ENCODE assay signal across 1 fruit fly cellular context in the genomic region with DNA sequence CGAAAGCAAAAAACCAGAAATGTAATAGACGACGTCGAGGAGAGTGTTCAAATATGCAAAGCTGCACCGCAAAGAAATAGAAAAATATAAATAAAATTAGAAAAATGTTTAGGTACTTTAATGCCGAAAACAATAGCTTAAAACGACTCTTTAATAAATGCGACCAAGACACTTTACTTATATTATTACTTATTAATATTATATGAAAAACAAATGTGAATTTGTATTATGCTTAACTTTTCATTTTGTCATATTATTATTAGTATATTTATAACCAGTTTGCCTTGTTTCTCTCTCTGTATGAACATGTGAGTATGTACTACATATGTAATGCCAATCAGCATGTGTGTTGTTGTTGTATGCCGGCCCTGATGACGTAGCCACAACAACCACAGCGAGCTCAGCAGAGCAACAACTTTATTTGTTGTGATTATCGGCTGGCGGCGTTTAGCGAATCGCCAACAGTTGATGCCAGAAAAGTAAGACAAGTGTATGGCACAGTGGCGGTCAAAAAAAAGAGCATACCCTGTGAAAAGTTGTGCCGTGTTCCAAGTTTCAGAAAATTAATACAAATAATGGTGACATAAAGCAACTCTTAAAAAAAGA.
TF ChIP-seq lines count a peak whose summit lies in the region.

No protein-coding gene starts in this region.

TF ChIP-seq in whole organism, embryonic, 481 proteins besides CTCF, POLR2A, EP300 and RAD21 (continued from another document and continues in another):
- TF ChIP-seq HmgD (GFP tag; optimal IDR thresholded peaks at IDR 0.05; lab: Kevin White, UChicago) (peak; percentile 2), CG6654 (GFP tag; optimal IDR thresholded peaks at IDR 0.05; lab: Kevin White, UChicago) (peak; percentile 70), CG14710 (tag; optimal IDR thresholded peaks at IDR 0.05; lab: Kevin White, UChicago) (peak; percentile 95), HLH3B (GFP tag; IDR thresholded peaks at IDR 0.05; lab: Robert Waterston, UW) (peak; percentile 91), trem (tag; optimal IDR thresholded peaks at IDR 0.05; lab: Kevin White, UChicago) (peak; percentile 95), p53 (GFP tag; optimal IDR thresholded peaks at IDR 0.05; lab: Kevin White, UChicago) (peak; percentile 23), ewg (GFP tag; optimal IDR thresholded peaks at IDR 0.05; lab: Kevin White, UChicago) (peak; percentile 85), CG31441 (GFP tag; IDR thresholded peaks at IDR 0.05; lab: Robert Waterston, UW) (peak; percentile 97), Hr39 (optimal IDR thresholded peaks at IDR 0.05; lab: Kevin White, UChicago) (no peak), insv (GFP tag; optimal IDR thresholded peaks at IDR 0.05; lab: Kevin White, UChicago) (peak in 1 of 2 experiments; percentile 67), CG14860 (GFP tag; IDR thresholded peaks at IDR 0.05; lab: Robert Waterston, UW; ENCODE audit: partially characterized antibody) (no peak), Dip3 (GFP tag; optimal IDR thresholded peaks at IDR 0.05; lab: Kevin White, UChicago) (peak; percentile 2), unc-4 (GFP tag; IDR thresholded peaks at IDR 0.05; lab: Robert Waterston, UW; ENCODE audit: partially characterized antibody) (no peak), pita (GFP tag; optimal IDR thresholded peaks at IDR 0.05; lab: Kevin White, UChicago) (no peak), CG7786 (GFP tag; optimal IDR thresholded peaks at IDR 0.05; lab: Kevin White, UChicago) (peak; percentile 7), en (GFP tag; optimal IDR thresholded peaks at IDR 0.05; lab: Kevin White, UChicago) (peak; percentile 12), amos (GFP tag; IDR thresholded peaks at IDR 0.05; lab: Robert Waterston, UW; ENCODE audit: partially characterized antibody) (no peak; the same call in 1 of the 2 replicates), seq (GFP tag; IDR thresholded peaks at IDR 0.05; lab: Robert Waterston, UW) (peak; percentile 89), lab (GFP tag; optimal IDR thresholded peaks at IDR 0.05; lab: Kevin White, UChicago) (peak; percentile 95), CG10959 (GFP tag; IDR thresholded peaks at IDR 0.05; lab: Robert Waterston, UW) (peak; percentile 60), CG7963 (GFP tag; IDR thresholded peaks at IDR 0.05; lab: Robert Waterston, UW; ENCODE audit: partially characterized antibody) (no peak), CG12219 (GFP tag; optimal IDR thresholded peaks at IDR 0.05; lab: Kevin White, UChicago) (peak; percentile 51), CG11247 (GFP tag; IDR thresholded peaks at IDR 0.05; lab: Robert Waterston, UW) (peak; percentile 83), dati (GFP tag; IDR thresholded peaks at IDR 0.05; lab: Robert Waterston, UW) (peak; percentile 72), sens (GFP tag; lab: Kevin White, UChicago) (peak; percentile 88), Spps (tag; optimal IDR thresholded peaks at IDR 0.05; lab: Kevin White, UChicago) (peak; percentile 91), CG9437 (GFP tag; optimal IDR thresholded peaks at IDR 0.05; lab: Kevin White, UChicago) (peak; percentile 93), CG8924 (tag; optimal IDR thresholded peaks at IDR 0.05; lab: Kevin White, UChicago) (peak; percentile 98), Dbx (GFP tag; IDR thresholded peaks at IDR 0.05; lab: Robert Waterston, UW) (peak; percentile 92), gfzf (GFP tag; optimal IDR thresholded peaks at IDR 0.05; lab: Kevin White, UChicago) (no peak), Trl (optimal IDR thresholded peaks at IDR 0.05; lab: Kevin White, UChicago) (no peak), Trl (GFP tag; optimal IDR thresholded peaks at IDR 0.05; lab: Kevin White, UChicago) (no peak), Antp (GFP tag; optimal IDR thresholded peaks at IDR 0.05; lab: Kevin White, UChicago) (peak; percentile 62), YL-1 (GFP tag; optimal IDR thresholded peaks at IDR 0.05; lab: Kevin White, UChicago) (peak; percentile 84), stc (GFP tag; IDR thresholded peaks at IDR 0.05; lab: Robert Waterston, UW) (peak; percentile 93), tap (tag; optimal IDR thresholded peaks at IDR 0.05; lab: Kevin White, UChicago) (peak; percentile 96), pb (GFP tag; optimal IDR thresholded peaks at IDR 0.05; lab: Kevin White, UChicago) (no peak), sob (GFP tag; IDR thresholded peaks at IDR 0.05; lab: Robert Waterston, UW) (peak; percentile 89), Xbp1 (GFP tag; optimal IDR thresholded peaks at IDR 0.05; lab: Kevin White, UChicago) (peak; percentile 78), CG4730 (GFP tag; IDR thresholded peaks at IDR 0.05; lab: Robert Waterston, UW) (peak; percentile 88), h (optimal IDR thresholded peaks at IDR 0.05; lab: Kevin White, UChicago) (no peak), Nf-YC (tag; optimal IDR thresholded peaks at IDR 0.05; lab: Kevin White, UChicago) (peak; percentile 89), CG3995 (GFP tag; optimal IDR thresholded peaks at IDR 0.05; lab: Kevin White, UChicago) (no peak), CG4424 (GFP tag; optimal IDR thresholded peaks at IDR 0.05; lab: Kevin White, UChicago) (peak; percentile 84), Poxn (GFP tag; IDR thresholded peaks at IDR 0.05; lab: Robert Waterston, UW) (peak; percentile 74), CG16813 (GFP tag; IDR thresholded peaks at IDR 0.05; lab: Robert Waterston, UW; ENCODE audit: partially characterized antibody) (no peak), kay (GFP tag; optimal IDR thresholded peaks at IDR 0.05; lab: Kevin White, UChicago) (peak; percentile 82), Hr51 (GFP tag; optimal IDR thresholded peaks at IDR 0.05; lab: Kevin White, UChicago) (peak; percentile 19 to 98), esg (GFP tag; conservative IDR thresholded peaks at IDR 0.05; lab: Robert Waterston, UW) (peak; percentile 92), gro (GFP tag; optimal IDR thresholded peaks at IDR 0.05; lab: Kevin White, UChicago) (peak; percentile 54), fd3F (GFP tag; optimal IDR thresholded peaks at IDR 0.05; lab: Kevin White, UChicago) (peak; percentile 95), CG14965 (GFP tag; optimal IDR thresholded peaks at IDR 0.05; lab: Kevin White, UChicago; ENCODE audit: borderline replicate concordance) (no peak), trh (GFP tag; optimal IDR thresholded peaks at IDR 0.05; lab: Kevin White, UChicago) (peak; percentile 79), gcm (GFP tag; optimal IDR thresholded peaks at IDR 0.05; lab: Kevin White, UChicago) (peak; percentile 95), Scr (GFP tag; IDR thresholded peaks at IDR 0.05; lab: Robert Waterston, UW; ENCODE audit: partially characterized antibody) (no peak), Elba2 (GFP tag; optimal IDR thresholded peaks at IDR 0.05; lab: Kevin White, UChicago) (peak; percentile 16), CG2120 (GFP tag; optimal IDR thresholded peaks at IDR 0.05; lab: Kevin White, UChicago) (peak; percentile 65), CG9932 (GFP tag; IDR thresholded peaks at IDR 0.05; lab: Robert Waterston, UW) (peak; percentile 85), CG15269 (tag; optimal IDR thresholded peaks at IDR 0.05; lab: Kevin White, UChicago) (peak; percentile 96), CG31365 (tag; optimal IDR thresholded peaks at IDR 0.05; lab: Kevin White, UChicago) (no peak), gt (GFP tag; IDR thresholded peaks at IDR 0.05; lab: Robert Waterston, UW) (peak; percentile 79), CG15514 (GFP tag; optimal IDR thresholded peaks at IDR 0.05; lab: Kevin White, UChicago) (peak; percentile 86), CG15601 (tag; optimal IDR thresholded peaks at IDR 0.05; lab: Kevin White, UChicago) (peak; percentile 96), CG11093 (GFP tag; IDR thresholded peaks at IDR 0.05; lab: Robert Waterston, UW) (peak; percentile 89), pho (GFP tag; optimal IDR thresholded peaks at IDR 0.05; lab: Kevin White, UChicago) (peak; percentile 32), Dp (GFP tag; optimal IDR thresholded peaks at IDR 0.05; lab: Kevin White, UChicago) (no peak), row (GFP tag; IDR thresholded peaks at IDR 0.05; lab: Robert Waterston, UW) (peak; percentile 96), CG4854 (GFP tag; optimal IDR thresholded peaks at IDR 0.05; lab: Kevin White, UChicago) (no peak), fd102C (GFP tag; optimal IDR thresholded peaks at IDR 0.05; lab: Kevin White, UChicago) (no peak), Doc3 (GFP tag; IDR thresholded peaks at IDR 0.05; lab: Robert Waterston, UW; ENCODE audit: partially characterized antibody) (no peak), stwl (tag; optimal IDR thresholded peaks at IDR 0.05; lab: Kevin White, UChicago) (peak; percentile 14), Kr (GFP tag; optimal IDR thresholded peaks at IDR 0.05; lab: Kevin White, UChicago) (no peak), CG14441 (GFP tag; IDR thresholded peaks at IDR 0.05; lab: Robert Waterston, UW) (peak; percentile 93), CG1024 (GFP tag; IDR thresholded peaks at IDR 0.05; lab: Robert Waterston, UW) (peak; percentile 42; the same call in 1 of the 2 replicates), CG1602 (GFP tag; optimal IDR thresholded peaks at IDR 0.05; lab: Kevin White, UChicago) (peak; percentile 86), CG12744 (GFP tag; optimal IDR thresholded peaks at IDR 0.05; lab: Kevin White, UChicago) (no peak), CG1233 (GFP tag; optimal IDR thresholded peaks at IDR 0.05; lab: Kevin White, UChicago) (peak; percentile 94), ara (GFP tag; IDR thresholded peaks at IDR 0.05; lab: Robert Waterston, UW) (peak; percentile 89), CG31224 (GFP tag; IDR thresholded peaks at IDR 0.05; lab: Robert Waterston, UW) (peak; percentile 48; the same call in 1 of the 2 replicates), CG32532 (GFP tag; IDR thresholded peaks at IDR 0.05; lab: Robert Waterston, UW) (peak; percentile 92), Pdp1 (GFP tag; optimal IDR thresholded peaks at IDR 0.05; lab: Kevin White, UChicago) (peak; percentile 58 to 71), CG17612 (GFP tag; IDR thresholded peaks at IDR 0.05; lab: Robert Waterston, UW) (peak; percentile 65), sima (GFP tag; optimal IDR thresholded peaks at IDR 0.05; lab: Kevin White, UChicago) (no peak), Lim3 (GFP tag; IDR thresholded peaks at IDR 0.05; lab: Robert Waterston, UW) (peak; percentile 63), Chrac-16 (GFP tag; optimal IDR thresholded peaks at IDR 0.05; lab: Kevin White, UChicago) (peak; percentile 61), sisA (GFP tag; IDR thresholded peaks at IDR 0.05; lab: Robert Waterston, UW) (peak; percentile 88), Fer1 (GFP tag; optimal IDR thresholded peaks at IDR 0.05; lab: Kevin White, UChicago) (peak; percentile 95), B-H2 (GFP tag; optimal IDR thresholded peaks at IDR 0.05; lab: Kevin White, UChicago) (peak; percentile 78), Atf-2 (GFP tag; optimal IDR thresholded peaks at IDR 0.05; lab: Kevin White, UChicago) (no peak), disco-r (GFP tag; optimal IDR thresholded peaks at IDR 0.05; lab: Kevin White, UChicago) (peak; percentile 15), Max (GFP tag; optimal IDR thresholded peaks at IDR 0.05; lab: Kevin White, UChicago) (peak; percentile 61), HLHmδ (GFP tag; optimal IDR thresholded peaks at IDR 0.05; lab: Kevin White, UChicago) (peak; percentile 69), Ssrp (tag; optimal IDR thresholded peaks at IDR 0.05; lab: Kevin White, UChicago) (peak; percentile 96), Sry-β (GFP tag; optimal IDR thresholded peaks at IDR 0.05; lab: Kevin White, UChicago) (peak; percentile 19), Camta (GFP tag; optimal IDR thresholded peaks at IDR 0.05; lab: Kevin White, UChicago) (peak; percentile 63), Taf1 (GFP tag; IDR thresholded peaks at IDR 0.05; lab: Robert Waterston, UW) (peak; percentile 87), lbe (GFP tag; optimal IDR thresholded peaks at IDR 0.05; lab: Kevin White, UChicago) (no peak), gem (tag; optimal IDR thresholded peaks at IDR 0.05; lab: Kevin White, UChicago) (peak; percentile 99), pan (optimal IDR thresholded peaks at IDR 0.05; lab: Kevin White, UChicago) (no peak), pan (GFP tag; optimal IDR thresholded peaks at IDR 0.05 in 1 of 2, IDR thresholded peaks at IDR 0.05 in 1 of 2) (peak in 1 of 2 experiments; percentile 93), Side (GFP tag; optimal IDR thresholded peaks at IDR 0.05; lab: Kevin White, UChicago) (no peak), CG18262 (tag; optimal IDR thresholded peaks at IDR 0.05; lab: Kevin White, UChicago) (peak; percentile 98), sens-2 (GFP tag; IDR thresholded peaks at IDR 0.05; lab: Robert Waterston, UW) (peak; percentile 53; the same call in 1 of the 2 replicates), CG34422 (GFP tag; IDR thresholded peaks at IDR 0.05; lab: Robert Waterston, UW) (peak; percentile 89), odd (GFP tag; optimal IDR thresholded peaks at IDR 0.05; lab: Kevin White, UChicago) (peak; percentile 90), fd96Cb (tag; optimal IDR thresholded peaks at IDR 0.05; lab: Kevin White, UChicago) (peak; percentile 92), grn (GFP tag; optimal IDR thresholded peaks at IDR 0.05; lab: Kevin White, UChicago) (peak; percentile 33), Atf3 (GFP tag; optimal IDR thresholded peaks at IDR 0.05; lab: Kevin White, UChicago) (peak; percentile 49), CG16815 (GFP tag; optimal IDR thresholded peaks at IDR 0.05; lab: Kevin White, UChicago) (peak; percentile 80), Blimp-1 (GFP tag; optimal IDR thresholded peaks at IDR 0.05; lab: Kevin White, UChicago) (peak; percentile 93), CG7372 (GFP tag; IDR thresholded peaks at IDR 0.05; lab: Robert Waterston, UW) (peak; percentile 90), CG3281 (GFP tag; optimal IDR thresholded peaks at IDR 0.05; lab: Kevin White, UChicago) (peak; percentile 96), CG17385 (GFP tag; optimal IDR thresholded peaks at IDR 0.05; lab: Kevin White, UChicago) (peak; percentile 92), fu2 (GFP tag; optimal IDR thresholded peaks at IDR 0.05; lab: Kevin White, UChicago) (no peak), tio (GFP tag; optimal IDR thresholded peaks at IDR 0.05; lab: Kevin White, UChicago) (peak; percentile 79), hth (optimal IDR thresholded peaks at IDR 0.05; lab: Kevin White, UChicago) (no peak), jumu (GFP tag; optimal IDR thresholded peaks at IDR 0.05; lab: Kevin White, UChicago) (peak; percentile 23), CG33557 (GFP tag; optimal IDR thresholded peaks at IDR 0.05; lab: Kevin White, UChicago) (peak; percentile 93), C15 (GFP tag; IDR thresholded peaks at IDR 0.05; lab: Robert Waterston, UW) (peak; percentile 79), CG10321 (GFP tag; IDR thresholded peaks at IDR 0.05; lab: Robert Waterston, UW) (peak; percentile 75; the same call in 1 of the 2 replicates), CG17912 (GFP tag; optimal IDR thresholded peaks at IDR 0.05; lab: Kevin White, UChicago) (no peak), CG14014 (GFP tag; IDR thresholded peaks at IDR 0.05; lab: Robert Waterston, UW) (peak; percentile 88), dm (GFP tag; optimal IDR thresholded peaks at IDR 0.05; lab: Kevin White, UChicago) (peak; percentile 41), jigr1 (GFP tag; IDR thresholded peaks at IDR 0.05; lab: Robert Waterston, UW) (peak; percentile 76)
